Fruit fly (Drosophila melanogaster) ovary, adult (tissue): Measurements from ENCODE around the gene CG10175.

Source experiments
- CG17801 ChIP-seq: fragments of 200-800 bp; optimal IDR thresholded peaks from 2 replicates; lab custom pipeline; 2019; ENCODE audit warnings: missing biosample characterization, mild to moderate bottlenecking, missing genetic modification characterization, moderate library complexity; ENCODE audit not compliant: partially characterized antibody

The CG10175 gene

DNA sequence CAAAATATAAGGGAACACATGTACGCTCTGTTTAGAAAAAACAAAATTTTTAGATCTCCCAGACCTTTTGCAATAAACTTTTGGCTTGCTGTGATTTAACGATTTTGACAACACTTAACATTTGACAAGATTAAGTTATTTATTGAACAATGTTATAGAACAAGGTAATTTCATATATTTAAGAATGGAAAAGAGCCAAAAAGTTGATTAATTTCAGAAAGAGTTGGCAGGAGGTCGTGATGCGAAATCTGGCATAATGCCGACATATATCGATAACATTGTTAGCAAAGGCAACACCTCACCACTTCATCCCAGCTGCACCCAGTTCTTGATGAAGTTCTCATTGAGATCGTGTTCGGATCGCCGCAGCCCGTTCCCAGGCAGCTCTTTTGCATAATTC is 23.4 kb downstream of the CG10175 start, which contains the start of gene CG34289:
Gene CG34289, minus strand, starts transcription at position 101 of the 400 bp plus-strand sequence.
- no peak for TF ChIP-seq CG17801 (GFP tag; lab: Kevin White, UChicago)

DNA sequence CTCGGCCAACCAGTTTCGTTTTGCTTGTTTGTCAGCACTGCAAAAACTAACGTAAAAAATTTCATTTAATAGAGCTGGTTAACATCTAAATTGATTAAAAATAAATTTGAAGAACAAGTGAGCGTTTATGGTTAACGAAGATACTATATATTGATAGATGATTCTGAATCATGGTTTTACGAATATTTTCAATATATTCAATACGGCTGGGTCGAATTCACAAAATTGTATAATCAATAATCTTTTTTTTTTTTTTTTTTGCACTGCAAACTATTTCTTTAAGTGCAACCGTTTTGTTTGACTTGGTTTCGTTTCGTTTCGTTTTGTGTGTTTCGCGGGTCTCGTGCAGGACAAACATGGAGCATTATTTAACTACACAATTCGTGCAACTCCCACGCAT is 26.0 kb downstream of the CG10175 start:
- no peak for TF ChIP-seq CG17801 (GFP tag; lab: Kevin White, UChicago)

- TF ChIP-seq CG17801 (GFP tag; lab: Kevin White, UChicago): no peak
Measured at dm6 chr3R:23503511-23503910, 27.3 kb downstream of the CG10175 start.

DNA sequence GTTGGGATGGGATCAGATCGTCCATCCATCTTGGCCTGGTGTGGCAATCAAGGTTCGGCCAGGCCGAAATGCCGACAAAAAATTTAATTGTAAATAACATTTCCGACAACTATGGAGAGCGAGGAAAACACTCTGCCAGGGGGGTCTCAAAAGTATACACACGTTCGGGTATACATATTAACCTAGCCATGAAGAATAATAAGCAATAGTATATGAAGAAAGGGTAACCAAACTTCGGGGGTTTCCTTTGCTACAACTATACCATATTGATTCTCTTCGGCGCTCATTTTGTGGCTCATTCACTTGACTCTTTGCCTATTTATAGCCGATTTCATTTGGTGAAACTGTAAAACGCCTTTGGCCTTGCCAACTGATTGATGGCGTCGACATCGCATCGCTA is 33.5 kb downstream of the CG10175 start:
- no peak for TF ChIP-seq CG17801 (GFP tag; lab: Kevin White, UChicago)

DNA sequence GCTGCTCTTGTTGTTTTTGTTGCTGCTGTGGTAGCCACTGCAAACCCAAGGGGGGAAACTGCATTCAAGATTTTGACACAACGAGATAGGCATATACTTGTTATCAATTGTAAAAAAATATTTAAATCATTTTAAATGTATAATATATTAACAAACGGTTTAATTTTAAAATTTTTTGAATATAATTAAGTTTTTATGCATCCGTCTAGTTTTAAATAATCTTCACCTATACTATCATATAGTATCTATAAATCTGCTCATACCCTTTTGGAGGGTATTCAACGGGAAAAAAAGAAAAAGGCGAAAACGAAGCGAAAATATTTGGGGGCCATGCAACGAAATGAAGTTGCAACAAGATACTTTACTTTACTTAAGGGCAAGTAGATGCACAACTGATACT is 34.3 kb downstream of the CG10175 start:
- TF ChIP-seq CG17801 (GFP tag; lab: Kevin White, UChicago): no peak

DNA sequence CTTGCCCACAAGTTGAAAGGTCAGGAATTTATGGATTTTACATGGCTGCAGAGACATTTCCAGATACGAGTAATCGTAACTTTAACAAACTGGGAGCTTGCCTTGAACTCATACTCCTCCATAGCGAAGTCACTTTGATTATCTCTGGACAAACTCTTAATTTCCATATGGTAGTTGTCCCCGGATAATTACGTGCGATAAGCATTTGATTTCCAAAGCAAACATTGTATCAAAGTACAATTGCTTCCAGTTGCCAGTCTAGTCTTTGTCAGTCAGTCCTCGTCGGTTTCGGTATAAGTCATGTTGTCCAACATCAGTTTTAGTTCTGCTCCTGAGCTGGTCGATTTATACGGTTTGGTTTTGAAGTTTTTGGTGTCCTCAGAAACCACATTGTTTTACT is 43.6 kb downstream of the CG10175 start, which contains the start of gene Ir94h:
Gene Ir94h, plus strand, starts transcription at position 301 of the 400 bp plus-strand sequence.
- no peak for TF ChIP-seq CG17801 (GFP tag; lab: Kevin White, UChicago)

- TF ChIP-seq CG17801 (GFP tag; lab: Kevin White, UChicago): no peak
Measured at dm6 chr3R:23486743-23487142, 44.0 kb downstream of the CG10175 start.

- no peak for TF ChIP-seq CG17801 (GFP tag; lab: Kevin White, UChicago)
Measured at dm6 chr3R:23483563-23483962, 47.2 kb downstream of the CG10175 start, which contains the start of gene Ir94g. Gene Ir94g (plus strand): TSS chr3R:23483863.

dm6 chr3R:23481249-23481915 is 49.4 kb downstream of the CG10175 start, which contains the start of gene Ir94f:
Gene Ir94f (plus strand): TSS chr3R:23481865.
- TF ChIP-seq CG17801 (GFP tag; lab: Kevin White, UChicago): no peak

DNA sequence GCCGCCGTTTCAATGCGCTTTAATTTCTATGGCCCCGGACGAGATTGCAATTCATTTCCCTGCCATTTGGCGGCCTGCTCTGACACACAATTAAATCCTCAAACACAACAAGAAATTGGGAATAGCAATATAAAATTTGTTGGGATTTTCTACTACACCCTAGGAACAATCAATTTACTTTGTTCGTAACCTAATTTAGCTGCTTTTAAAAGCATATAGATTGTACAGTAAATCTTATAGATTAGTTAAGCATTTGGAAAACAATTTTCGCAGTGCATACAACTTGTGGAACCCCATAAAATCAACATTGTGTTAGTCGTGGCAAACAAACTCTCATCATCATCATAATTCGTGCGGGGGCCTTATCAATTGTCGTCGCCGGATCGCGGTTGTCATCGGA is 54.7 kb downstream of the CG10175 start:
- TF ChIP-seq CG17801 (GFP tag; lab: Kevin White, UChicago): no peak
